Worm (Caenorhabditis elegans): Measurements from ENCODE around the gene srlf-14.

DNA sequence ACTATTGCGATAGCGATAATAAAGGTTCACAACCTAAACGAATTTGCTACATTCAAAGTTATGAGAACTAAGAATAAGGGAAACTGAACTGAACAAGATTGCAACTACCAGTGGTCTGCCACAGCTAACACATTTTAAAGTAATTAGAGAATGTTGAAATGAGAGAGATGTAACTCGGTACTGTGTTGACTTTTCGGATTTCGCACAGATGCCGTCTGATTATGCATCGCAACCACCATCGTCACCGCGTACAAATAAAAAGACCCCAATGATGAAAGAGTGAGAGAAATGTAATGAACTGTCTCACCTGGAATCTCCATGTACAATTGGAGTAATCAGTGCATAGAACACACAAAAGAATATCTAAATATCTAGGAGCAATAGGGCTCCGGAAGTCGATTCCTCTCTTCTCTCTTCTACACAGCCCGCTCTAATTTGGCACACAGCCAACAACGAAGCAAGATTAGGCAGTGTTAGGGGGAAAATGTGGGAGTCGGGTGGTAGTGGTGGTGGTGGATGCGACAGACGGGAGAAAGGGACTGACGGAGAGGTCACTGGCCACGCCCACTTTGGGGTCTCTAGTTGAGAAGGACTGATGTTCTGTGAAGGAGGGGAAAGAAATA lies 25.4 kb downstream of the srlf-14 start, which contains the start of gene F13E9.11:
- TF ChIP-seq ref-2 (tag; optimal IDR thresholded peaks at IDR 0.05) (no peak), nhr-232 (tag; optimal IDR thresholded peaks at IDR 0.05) (no peak), nfya-1 (tag; optimal IDR thresholded peaks at IDR 0.05) (no peak), pqm-1 (tag; optimal IDR thresholded peaks at IDR 0.05) (no peak), tbx-2 (tag; optimal IDR thresholded peaks at IDR 0.05) (no peak), T23F11.4 (GFP tag; optimal IDR thresholded peaks at IDR 0.05) (no peak)

Measured in whole organism, late embryonic.